Fruit fly (Drosophila melanogaster) whole organism, embryonic: Measurements from ENCODE around the gene Gyc89Da.
A peak's percentile ranks its signal among the peaks of the same experiment; 100 is the strongest.

Source experiments
- CG10431 ChIP-seq: fragments of 200-800 bp; sonication (Bioruptor generic); optimal IDR thresholded peaks from 3 replicates; lab custom pipeline; 2018; ENCODE audit warnings: missing biosample characterization, mild to moderate bottlenecking, missing genetic modification characterization
- CG10565 ChIP-seq: fragments of 200-800 bp; sonication (Bioruptor generic); optimal IDR thresholded peaks from 3 replicates; lab custom pipeline; 2016; ENCODE audit warnings: missing biosample characterization, mild to moderate bottlenecking, missing genetic modification characterization
- CG10979 ChIP-seq: fragments of 200-800 bp; sonication (Bioruptor generic); optimal IDR thresholded peaks from 2 replicates; lab custom pipeline; 2018; ENCODE audit warnings: missing biosample characterization, mild to moderate bottlenecking, missing genetic modification characterization, moderate library complexity
- CG12391 ChIP-seq: fragments of 200-800 bp; sonication (Bioruptor generic); optimal IDR thresholded peaks from 3 replicates; lab custom pipeline; 2018; ENCODE audit warnings: missing biosample characterization, mild to moderate bottlenecking, missing genetic modification characterization, moderate library complexity
- CG13775 ChIP-seq: fragments of 200-800 bp; sonication (Bioruptor generic); optimal IDR thresholded peaks from 3 replicates; lab custom pipeline; 2017; ENCODE audit warnings: missing biosample characterization, mild to moderate bottlenecking, missing genetic modification characterization
- CG14441 ChIP-seq: fragments of 200-800 bp; sonication (Bioruptor generic); IDR thresholded peaks from 2 replicates; pipeline ENCODE4 v1.3.6; 2022; ENCODE audit warnings: missing biosample characterization, missing genetic modification characterization
- CG14860 ChIP-seq: fragments of 200-800 bp; sonication (Bioruptor generic); IDR thresholded peaks from 3 replicates; pipeline ENCODE4 v1.3.6; 2022; ENCODE audit warnings: missing biosample characterization, missing genetic modification characterization; ENCODE audit not compliant: partially characterized antibody
- CG15011 ChIP-seq: fragments of 200-800 bp; sonication (Bioruptor generic); optimal IDR thresholded peaks from 3 replicates; lab custom pipeline; 2018; ENCODE audit warnings: missing biosample characterization, mild to moderate bottlenecking, missing genetic modification characterization
- CG16863 ChIP-seq: fragments of 200-800 bp; sonication (Bioruptor generic); optimal IDR thresholded peaks from 3 replicates; lab custom pipeline; 2016; ENCODE audit warnings: missing biosample characterization, missing genetic modification characterization
- CG18262 ChIP-seq: fragments of 200-800 bp; optimal IDR thresholded peaks from 3 replicates; lab custom pipeline; 2019; ENCODE audit warnings: missing biosample characterization, mild to moderate bottlenecking, missing genetic modification characterization, moderate library complexity
- CG18619 ChIP-seq: fragments of 200-800 bp; sonication (Bioruptor generic); optimal IDR thresholded peaks from 3 replicates; lab custom pipeline; 2017; ENCODE audit warnings: missing biosample characterization, mild to moderate bottlenecking, missing genetic modification characterization
- CG2199 ChIP-seq: fragments of 200-800 bp; sonication (Bioruptor generic); IDR thresholded peaks from 3 replicates; pipeline ENCODE4 v1.3.6; 2022; ENCODE audit warnings: missing biosample characterization, missing genetic modification characterization
- CG30403 ChIP-seq: fragments of 200-800 bp; sonication (Bioruptor generic); optimal IDR thresholded peaks from 3 replicates; lab custom pipeline; 2016; ENCODE audit warnings: missing biosample characterization, missing genetic modification characterization
- CG3065 ChIP-seq: fragments of 200-800 bp; sonication (Bioruptor generic); optimal IDR thresholded peaks from 2 replicates; lab custom pipeline; 2016; ENCODE audit warnings: missing biosample characterization, missing genetic modification characterization
- CG31365 ChIP-seq: fragments of 200-800 bp; sonication (Bioruptor generic); optimal IDR thresholded peaks from 2 replicates; lab custom pipeline; 2018; ENCODE audit warnings: missing biosample characterization, mild to moderate bottlenecking, missing genetic modification characterization
- CG32767 ChIP-seq: fragments of 200-800 bp; sonication (Bioruptor generic); IDR thresholded peaks from 2 replicates; pipeline ENCODE4 v1.3.6; 2022; ENCODE audit warnings: missing biosample characterization, missing genetic modification characterization
- CG8765 ChIP-seq: fragments of 200-800 bp; sonication (Bioruptor generic); IDR thresholded peaks from 2 replicates; pipeline ENCODE4 v1.3.6; 2022; ENCODE audit warnings: missing biosample characterization, missing genetic modification characterization
- CG9609 ChIP-seq: fragments of 200-800 bp; sonication (Bioruptor generic); optimal IDR thresholded peaks from 3 replicates; lab custom pipeline; 2016; ENCODE audit warnings: missing biosample characterization, missing genetic modification characterization
- CTCF ChIP-seq: fragments of 200-800 bp; sonication (Bioruptor generic); optimal IDR thresholded peaks from 2 replicates; lab custom pipeline; 2017; ENCODE audit warnings: missing biosample characterization, mild to moderate bottlenecking, missing genetic modification characterization, moderate library complexity
- CrebB ChIP-seq: fragments of 200-800 bp; sonication (Bioruptor generic); optimal IDR thresholded peaks from 3 replicates; lab custom pipeline; 2018; ENCODE audit warnings: missing biosample characterization, mild to moderate bottlenecking, missing genetic modification characterization
- Dbx ChIP-seq: fragments of 200-800 bp; sonication (Bioruptor generic); IDR thresholded peaks from 3 replicates; pipeline ENCODE4 v1.3.6; 2022; ENCODE audit warnings: missing biosample characterization, missing genetic modification characterization
- E2f1 ChIP-seq: fragments of 200-800 bp; sonication (Bioruptor generic); IDR thresholded peaks from 2 replicates; pipeline ENCODE4 v1.3.6; 2022; ENCODE audit warnings: missing biosample characterization, missing genetic modification characterization
- HLH3B ChIP-seq: fragments of 200-800 bp; sonication (Bioruptor generic); IDR thresholded peaks from 2 replicates; pipeline ENCODE4 v1.3.6; 2022; ENCODE audit warnings: missing biosample characterization, missing genetic modification characterization
- Hand ChIP-seq: fragments of 200-800 bp; sonication (Bioruptor generic); optimal IDR thresholded peaks from 2 replicates; lab custom pipeline; 2017; ENCODE audit warnings: mild to moderate bottlenecking, missing biosample characterization, missing genetic modification reagents, missing genetic modification characterization
- Nf-YC ChIP-seq: fragments of 200-800 bp; optimal IDR thresholded peaks from 3 replicates; lab custom pipeline; 2019; ENCODE audit warnings: missing biosample characterization, mild to moderate bottlenecking, missing genetic modification characterization, moderate library complexity
- PHDP ChIP-seq: fragments of 200-800 bp; sonication (Bioruptor generic); optimal IDR thresholded peaks from 3 replicates; lab custom pipeline; 2018; ENCODE audit warnings: missing biosample characterization, mild to moderate bottlenecking, missing genetic modification characterization, moderate library complexity
- Pdp1 ChIP-seq, 2 experiments: fragments of 200-800 bp; sonication (Bioruptor generic); optimal IDR thresholded peaks; 3 replicates each; lab custom pipeline; 2016; ENCODE audit warnings: missing biosample characterization in 2 of 2, missing genetic modification characterization in 2 of 2, mild to moderate bottlenecking in 1 of 2, moderate library complexity in 1 of 2
- TFAM ChIP-seq: fragments of 200-800 bp; sonication (Bioruptor generic); optimal IDR thresholded peaks from 2 replicates; lab custom pipeline; 2017; ENCODE audit warnings: missing biosample characterization, missing genetic modification characterization, inconsistent platforms
- Taf1 ChIP-seq: fragments of 200-800 bp; sonication (Bioruptor generic); IDR thresholded peaks from 2 replicates; pipeline ENCODE4 v1.3.6; 2022; ENCODE audit warnings: missing biosample characterization, missing genetic modification characterization
- ash1 ChIP-seq: fragments of 200-800 bp; sonication (Bioruptor generic); optimal IDR thresholded peaks from 2 replicates; lab custom pipeline; 2018; ENCODE audit warnings: missing biosample characterization, mild to moderate bottlenecking, missing genetic modification characterization
- ato ChIP-seq: fragments of 200-800 bp; sonication (Bioruptor generic); IDR thresholded peaks from 2 replicates; pipeline ENCODE4 v1.3.6; 2022; ENCODE audit warnings: missing biosample characterization, missing genetic modification characterization; ENCODE audit not compliant: partially characterized antibody
- bab2 ChIP-seq: fragments of 200-800 bp; sonication (Bioruptor generic); optimal IDR thresholded peaks from 2 replicates; lab custom pipeline; 2016; ENCODE audit warnings: missing biosample characterization, missing genetic modification characterization
- bsh ChIP-seq, 2 experiments: fragments of 200-800 bp; sonication (Bioruptor generic); optimal IDR thresholded peaks; 2 replicates each; lab custom pipeline; 2017 to 2018; ENCODE audit warnings: mild to moderate bottlenecking in 2 of 2, missing biosample characterization in 2 of 2, missing genetic modification characterization in 2 of 2, moderate library complexity in 1 of 2
- cas ChIP-seq: fragments of 200-800 bp; sonication (Bioruptor generic); IDR thresholded peaks from 2 replicates; pipeline ENCODE4 v1.3.6; 2022; ENCODE audit warnings: missing biosample characterization, missing genetic modification characterization
- caup ChIP-seq: fragments of 200-800 bp; sonication (Bioruptor generic); optimal IDR thresholded peaks from 3 replicates; lab custom pipeline; 2017; ENCODE audit warnings: missing biosample characterization, mild to moderate bottlenecking, missing genetic modification characterization, moderate library complexity; ENCODE audit not compliant: severe bottlenecking
- chif ChIP-seq, 2 experiments: fragments of 200-800 bp; sonication (Bioruptor generic); optimal IDR thresholded peaks; 3 replicates each; lab custom pipeline; 2016; ENCODE audit warnings: missing biosample characterization in 2 of 2, missing genetic modification characterization in 2 of 2
- dimm ChIP-seq: fragments of 200-800 bp; sonication (Bioruptor generic); IDR thresholded peaks from 2 replicates; pipeline ENCODE4 v1.3.6; 2022; ENCODE audit warnings: missing biosample characterization, missing genetic modification characterization
- dmrt11E ChIP-seq: fragments of 200-800 bp; sonication (Bioruptor generic); optimal IDR thresholded peaks from 3 replicates; lab custom pipeline; 2018; ENCODE audit warnings: missing biosample characterization, mild to moderate bottlenecking, missing genetic modification characterization, moderate library complexity
- exex ChIP-seq: fragments of 200-800 bp; sonication (Bioruptor generic); optimal IDR thresholded peaks from 4 replicates; lab custom pipeline; 2018; ENCODE audit warnings: missing biosample characterization, mild to moderate bottlenecking, missing genetic modification characterization, moderate library complexity
- fru ChIP-seq: fragments of >200 bp; optimal IDR thresholded peaks from 2 replicates; lab custom pipeline; 2017
- gem ChIP-seq: fragments of 200-800 bp; sonication (Bioruptor generic); optimal IDR thresholded peaks from 2 replicates; lab custom pipeline; 2019; ENCODE audit warnings: missing biosample characterization, mild to moderate bottlenecking, missing genetic modification characterization, moderate library complexity
- grn ChIP-seq: fragments of 200-800 bp; sonication (Bioruptor generic); optimal IDR thresholded peaks from 3 replicates; lab custom pipeline; 2017; ENCODE audit warnings: missing biosample characterization, missing genetic modification characterization
- inv ChIP-seq: fragments of 200-800 bp; sonication (Bioruptor generic); IDR thresholded peaks from 2 replicates; pipeline ENCODE4 v1.3.6; 2022; ENCODE audit warnings: missing biosample characterization, missing genetic modification characterization; ENCODE audit not compliant: partially characterized antibody
- lilli ChIP-seq: fragments of 200-800 bp; sonication (Bioruptor generic); optimal IDR thresholded peaks from 3 replicates; lab custom pipeline; 2016; ENCODE audit warnings: missing biosample characterization, missing genetic modification characterization
- pum ChIP-seq: fragments of 200-800 bp; sonication (Bioruptor generic); optimal IDR thresholded peaks from 2 replicates; lab custom pipeline; 2016; ENCODE audit warnings: missing biosample characterization, missing genetic modification characterization
- scrt ChIP-seq: fragments of 200-800 bp; sonication (Bioruptor generic); optimal IDR thresholded peaks from 2 replicates; lab custom pipeline; 2018; ENCODE audit warnings: missing biosample characterization, mild to moderate bottlenecking, missing genetic modification characterization, moderate library complexity
- sd ChIP-seq: fragments of 200-800 bp; sonication (Bioruptor generic); optimal IDR thresholded peaks from 3 replicates; lab custom pipeline; 2018; ENCODE audit warnings: missing biosample characterization, mild to moderate bottlenecking, missing genetic modification characterization, moderate library complexity
- sens-2 ChIP-seq: fragments of 200-800 bp; sonication (Bioruptor generic); IDR thresholded peaks from 2 replicates; pipeline ENCODE4 v1.3.6; 2022; ENCODE audit warnings: missing biosample characterization, missing genetic modification characterization
- slou ChIP-seq: fragments of 200-800 bp; sonication (Bioruptor generic); optimal IDR thresholded peaks from 3 replicates; lab custom pipeline; 2016; ENCODE audit warnings: missing biosample characterization, missing genetic modification characterization
- vnd ChIP-seq: fragments of 200-800 bp; sonication (Bioruptor generic); IDR thresholded peaks from 3 replicates; pipeline ENCODE4 v1.3.6; 2022; ENCODE audit warnings: missing biosample characterization, missing genetic modification characterization; ENCODE audit not compliant: partially characterized antibody

Gene Gyc89Da

dm6 chr3R:16448378-16449134, 23.8 kb upstream of the Gyc89Da start (continued):
- TF ChIP-seq CG18262 (tag; lab: Kevin White, UChicago) (peak; percentile 82), CG14441 (GFP tag; lab: Robert Waterston, UW) (peak; percentile 76), HLH3B (GFP tag; lab: Robert Waterston, UW) (peak; percentile 87), CG12391 (tag; lab: Kevin White, UChicago) (peak; percentile 64), bab2 (GFP tag; lab: Kevin White, UChicago) (peak; percentile 35), CG8765 (GFP tag; lab: Robert Waterston, UW) (peak; percentile 81), CG10565 (peak; percentile 24), E2f1 (GFP tag; lab: Robert Waterston, UW) (peak; percentile 81), lilli (GFP tag; lab: Kevin White, UChicago) (peak; percentile 56), sd (tag; lab: Kevin White, UChicago) (peak; percentile 59), inv (GFP tag; lab: Robert Waterston, UW) (no peak), ato (no peak), CTCF (peak; percentile 13), CG10979 (tag; lab: Kevin White, UChicago) (peak; percentile 64), Hand (GFP tag; lab: Kevin White, UChicago) (no peak), TFAM (no peak), CG9609 (GFP tag; lab: Kevin White, UChicago) (peak; percentile 82), CG10431 (GFP tag; lab: Kevin White, UChicago) (no peak), fru (no peak), caup (peak; percentile 41), dmrt11E (tag; lab: Kevin White, UChicago) (peak; percentile 81), scrt (peak; percentile 44), CG14860 (GFP tag; lab: Robert Waterston, UW) (no peak), CG32767 (GFP tag; lab: Robert Waterston, UW) (peak; percentile 68), exex (no peak), chif (GFP tag; optimal IDR thresholded peaks at IDR 0.05; lab: Kevin White, UChicago) (peak; percentile 65 to 81), sens-2 (peak; percentile 87), CG15011 (GFP tag; lab: Kevin White, UChicago) (no peak), cas (GFP tag; lab: Robert Waterston, UW) (peak; percentile 73), dimm (GFP tag; lab: Robert Waterston, UW) (peak; percentile 75), CG13775 (GFP tag; lab: Kevin White, UChicago) (peak; percentile 49), vnd (no peak), Dbx (peak; percentile 17; the same call in 1 of the 3 replicates), PHDP (tag; lab: Kevin White, UChicago) (peak; percentile 79), CrebB (peak; percentile 67), gem (peak; percentile 85), bsh (GFP tag; optimal IDR thresholded peaks at IDR 0.05; lab: Kevin White, UChicago) (peak; percentile 91 to 96), CG31365 (tag; lab: Kevin White, UChicago) (peak; percentile 54), CG16863 (GFP tag; lab: Kevin White, UChicago) (peak; percentile 1), CG3065 (no peak), CG30403 (GFP tag; lab: Kevin White, UChicago) (peak; percentile 70), Taf1 (GFP tag; lab: Robert Waterston, UW) (peak; percentile 36; the same call in 1 of the 2 replicates), pum (GFP tag; lab: Kevin White, UChicago) (peak; percentile 25), Pdp1 (GFP tag; optimal IDR thresholded peaks at IDR 0.05; lab: Kevin White, UChicago) (peak in 1 of 2 experiments; percentile 22), CG18619 (no peak), CG2199 (GFP tag; lab: Robert Waterston, UW) (peak; percentile 94), ash1 (GFP tag; lab: Kevin White, UChicago) (no peak), slou (GFP tag; lab: Kevin White, UChicago) (peak; percentile 3), Nf-YC (tag; lab: Kevin White, UChicago) (no peak), grn (no peak)
